Worm (Caenorhabditis elegans): ENCODE measurements around the gene Y46C8AL.11.
A peak's percentile ranks its signal among the peaks of the same experiment; 100 is the strongest.
"Not testable (repeated sequence)": the region's sequence is repeated elsewhere in the genome, so short reads cannot be mapped to it uniquely, and the experiment has no call there.

The Y46C8AL.11 gene

DNA sequence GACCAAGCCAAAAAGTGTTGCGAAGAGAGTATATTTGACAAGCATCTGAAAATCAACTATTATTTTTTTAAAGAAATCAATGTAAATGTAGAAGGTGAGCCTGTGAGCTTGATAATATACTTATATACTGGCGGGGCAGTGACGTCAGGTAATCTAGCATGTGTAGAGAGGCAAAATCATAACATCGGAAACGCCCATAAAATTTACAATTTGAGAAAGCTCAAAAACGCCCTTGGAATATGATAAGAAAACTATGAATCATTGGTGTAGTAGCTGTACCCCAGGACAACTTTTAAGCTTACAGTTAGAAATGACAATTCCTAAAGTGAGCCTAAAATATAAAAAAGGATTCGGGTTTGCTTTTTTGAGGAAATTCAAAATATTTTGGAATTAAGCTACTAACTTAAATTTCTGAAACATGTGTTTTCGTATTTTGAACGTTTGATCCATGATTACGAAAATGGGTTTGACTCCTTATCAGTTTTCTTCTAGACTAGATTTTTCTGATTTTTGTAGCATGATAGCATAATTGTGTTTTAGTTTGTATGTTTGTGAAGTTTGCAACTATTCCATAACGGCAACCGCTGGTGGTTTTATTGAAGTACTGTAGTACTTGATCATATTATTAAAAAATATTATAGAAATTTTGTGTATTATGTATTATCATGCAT is 1.3 kb upstream of the Y46C8AL.11 start, which contains the start of gene clec-174 (continued):
- TF ChIP-seq hlh-26 (GFP tag; conservative IDR thresholded peaks at IDR 0.05), result no peak
- no peak for TF ChIP-seq madf-10 (tag; optimal IDR thresholded peaks at IDR 0.05)
- TF ChIP-seq nfya-2 (GFP tag; IDR thresholded peaks at IDR 0.05), result no peak

DNA sequence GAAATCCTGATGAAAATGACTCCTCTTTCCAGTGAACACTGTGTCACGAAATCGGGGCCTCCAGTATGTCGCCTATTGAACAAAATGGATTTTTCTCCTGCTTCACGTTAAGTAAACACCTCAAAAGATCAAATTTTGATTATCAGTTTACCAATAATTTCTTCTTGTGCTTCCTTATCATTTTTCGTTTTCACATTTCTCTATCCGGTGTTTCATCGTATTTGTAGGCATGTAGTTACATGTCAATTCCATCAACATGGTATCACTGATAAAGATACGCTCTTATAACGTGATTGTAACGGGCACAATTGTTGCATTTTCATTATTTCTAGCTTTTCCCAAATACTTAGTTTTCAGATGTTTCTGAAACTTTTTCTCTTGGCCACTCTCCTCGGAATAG is 1.4 kb downstream of the Y46C8AL.11 start, which contains the start of gene clec-72:
clec-72 (plus strand) TSS at position 358 of the 400 bp plus-strand sequence.
- TF ChIP-seq egrh-3 (GFP tag; IDR thresholded peaks at IDR 0.05) (no peak), D2030.7 (GFP tag; IDR thresholded peaks at IDR 0.05) (no peak), rec-8 (tag; optimal IDR thresholded peaks at IDR 0.05) (no peak), F22D6.2 (tag; optimal IDR thresholded peaks at IDR 0.05) (no peak), die-1 (tag; optimal IDR thresholded peaks at IDR 0.05) (no peak), nhr-27 (tag; optimal IDR thresholded peaks at IDR 0.05) (no peak), let-526 (GFP tag; IDR thresholded peaks at IDR 0.05) (no peak), nfya-1 (tag; optimal IDR thresholded peaks at IDR 0.05; ENCODE audit: borderline replicate concordance, insufficient read depth) (no peak), ets-4 (GFP tag; optimal IDR thresholded peaks at IDR 0.05) (peak; percentile 62), unc-62 (GFP tag; optimal IDR thresholded peaks at IDR 0.05) (peak; percentile 43), dox-1 (GFP tag; IDR thresholded peaks at IDR 0.05) (peak; percentile 19; the same call in 1 of the 2 replicates), nhr-80 (tag; optimal IDR thresholded peaks at IDR 0.05) (peak; percentile 90), rcor-1 (GFP tag; IDR thresholded peaks at IDR 0.05) (no peak)

DNA sequence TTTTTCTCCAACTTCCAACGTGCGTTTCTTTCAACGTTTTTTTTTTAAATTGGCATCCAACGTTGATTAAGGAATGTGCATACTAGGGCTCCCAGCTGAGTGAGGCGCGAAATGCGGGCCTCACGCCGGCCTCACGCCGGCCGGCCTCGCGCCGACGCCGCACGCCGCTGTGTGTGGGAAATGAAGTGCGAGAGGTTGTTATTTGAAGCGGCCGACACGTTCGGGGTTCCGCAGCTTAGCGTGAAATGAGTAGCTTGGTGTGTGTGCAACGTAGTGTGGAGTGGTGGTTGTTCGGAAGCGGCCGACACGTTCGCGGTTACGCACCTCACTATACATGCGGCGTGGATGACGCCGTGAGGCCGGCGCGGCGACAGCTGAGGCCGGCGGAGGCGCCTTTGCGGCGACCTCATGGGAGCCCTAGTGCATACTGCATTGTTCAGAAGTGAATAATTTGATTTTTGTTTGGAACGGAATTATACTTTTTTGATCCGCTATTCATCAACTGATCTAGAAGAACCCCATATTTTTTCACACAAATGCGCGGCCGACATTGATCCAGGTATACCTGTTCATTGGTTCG is 4.4 kb downstream of the Y46C8AL.11 start:
- TF ChIP-seq hmg-1.2 (GFP tag; IDR thresholded peaks at IDR 0.05), result peak; percentile 37
- TF ChIP-seq dox-1 (GFP tag; IDR thresholded peaks at IDR 0.05), result peak; percentile 7; the same call in 1 of the 2 replicates
- TF ChIP-seq snpc-4 (GFP tag; optimal IDR thresholded peaks at IDR 0.05), result not testable (repeated sequence)
- TF ChIP-seq snpc-4 (tag; optimal IDR thresholded peaks at IDR 0.05), result peak in 1 of 4 experiments; percentile 81
- TF ChIP-seq zfh-2 (GFP tag; conservative IDR thresholded peaks at IDR 0.05), result peak; percentile 86
- peak; percentile 74; the same call in 1 of the 2 replicates for TF ChIP-seq egrh-3 (GFP tag; IDR thresholded peaks at IDR 0.05)
- 0 out of 2 replicates have a peak, but pooled peaks have one; percentile 33 for TF ChIP-seq ztf-28 (GFP tag; IDR thresholded peaks at IDR 0.05)

DNA sequence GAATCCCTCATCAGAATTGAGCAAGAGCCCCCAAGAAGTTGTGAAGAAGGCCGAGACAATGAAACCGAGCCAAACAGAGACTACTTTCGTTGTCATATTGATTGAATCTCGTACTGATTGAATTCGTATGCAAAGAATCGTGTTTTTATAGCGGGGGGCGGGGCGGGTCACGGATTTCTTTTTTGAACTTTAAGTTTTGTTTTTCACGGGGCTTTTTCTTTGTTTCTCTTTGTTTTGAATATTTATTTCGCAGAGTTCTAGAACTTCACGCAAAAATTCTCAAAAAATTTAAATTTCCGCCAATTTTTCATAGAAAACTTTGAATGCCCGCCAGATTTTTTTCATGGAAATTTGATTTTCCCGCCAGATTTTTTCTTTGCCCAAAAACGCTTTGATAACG is 13.0 kb downstream of the Y46C8AL.11 start, which contains the start of gene clec-73:
clec-73 (minus strand) TSS at position 101 of the 400 bp plus-strand sequence.
- TF ChIP-seq ztf-18 (tag; optimal IDR thresholded peaks at IDR 0.05) (no peak), efl-1 (GFP tag; optimal IDR thresholded peaks at IDR 0.05) (no peak), fkh-3 (tag; optimal IDR thresholded peaks at IDR 0.05) (no peak), lsy-27 (tag; optimal IDR thresholded peaks at IDR 0.05; ENCODE audit: borderline replicate concordance, insufficient read depth) (no peak), cebp-2 (GFP tag; IDR thresholded peaks at IDR 0.05) (no peak), bed-2 (GFP tag; IDR thresholded peaks at IDR 0.05) (no peak), repo-1 (tag; optimal IDR thresholded peaks at IDR 0.05) (no peak), Y95B8A.8 (GFP tag; IDR thresholded peaks at IDR 0.05) (no peak), nhr-90 (tag; optimal IDR thresholded peaks at IDR 0.05) (no peak), tlf-1 (GFP tag; optimal IDR thresholded peaks at IDR 0.05) (no peak), T07F8.4 (tag; optimal IDR thresholded peaks at IDR 0.05) (no peak), attf-6 (GFP tag; IDR thresholded peaks at IDR 0.05) (no peak), F23B12.7 (tag; optimal IDR thresholded peaks at IDR 0.05; ENCODE audit: insufficient read depth) (no peak), attf-5 (GFP tag; optimal IDR thresholded peaks at IDR 0.05) (no peak), rcor-1 (GFP tag; IDR thresholded peaks at IDR 0.05) (no peak)
